Worm (Caenorhabditis elegans): ENCODE measurements around the gene ipla-1.

ipla-1 gene

ce11 chrII:4601256-4601655 is at the start of gene ipla-1:
Gene ipla-1 (minus strand): TSS chrII:4601356.
- TF ChIP-seq unc-62 (GFP tag; optimal IDR thresholded peaks at IDR 0.05) = no peak

- TF ChIP-seq unc-62 (GFP tag; optimal IDR thresholded peaks at IDR 0.05) = no peak
Measured at ce11 chrII:4650072-4650471, 48.9 kb upstream of the ipla-1 start.

- TF ChIP-seq unc-62 (GFP tag; optimal IDR thresholded peaks at IDR 0.05) = no peak
Measured at ce11 chrII:4648785-4649184, 47.6 kb upstream of the ipla-1 start, which contains the start of gene lgc-27. Gene lgc-27 (plus strand): TSS chrII:4649085.

- no peak for TF ChIP-seq unc-62 (GFP tag; optimal IDR thresholded peaks at IDR 0.05)
Measured at ce11 chrII:4640748-4641147, 39.6 kb upstream of the ipla-1 start.

- no peak for TF ChIP-seq unc-62 (GFP tag; optimal IDR thresholded peaks at IDR 0.05)
Measured at ce11 chrII:4638891-4639290, 37.7 kb upstream of the ipla-1 start.

- no peak for TF ChIP-seq unc-62 (GFP tag; optimal IDR thresholded peaks at IDR 0.05)
Measured at ce11 chrII:4638241-4638640, 37.1 kb upstream of the ipla-1 start, which contains the start of gene che-10. Gene che-10 (minus strand): TSS chrII:4638341.

- TF ChIP-seq unc-62 (GFP tag; optimal IDR thresholded peaks at IDR 0.05) = no peak
Measured at ce11 chrII:4631479-4631878, 30.3 kb upstream of the ipla-1 start.

- TF ChIP-seq unc-62 (GFP tag; optimal IDR thresholded peaks at IDR 0.05) = no peak
Measured at ce11 chrII:4626606-4627005, 25.4 kb upstream of the ipla-1 start, which contains the start of gene F35D11.1. Gene F35D11.1 (plus strand): TSS chrII:4626906.

ce11 chrII:4621650-4622049 is 20.5 kb upstream of the ipla-1 start, which contains the start of gene clec-139:
Gene clec-139 (minus strand): TSS chrII:4621750.
- TF ChIP-seq unc-62 (GFP tag; optimal IDR thresholded peaks at IDR 0.05) = no peak

ce11 chrII:4619700-4620099 is 18.5 kb upstream of the ipla-1 start, which contains the start of gene clec-138:
Gene clec-138 (minus strand): TSS chrII:4619800.
- no peak for TF ChIP-seq unc-62 (GFP tag; optimal IDR thresholded peaks at IDR 0.05)

- TF ChIP-seq unc-62 (GFP tag; optimal IDR thresholded peaks at IDR 0.05) = no peak
Measured at ce11 chrII:4617990-4618389, 16.8 kb upstream of the ipla-1 start, which contains the start of gene clec-137. Gene clec-137 (minus strand): TSS chrII:4618090.

ce11 chrII:4616443-4616842 is 15.3 kb upstream of the ipla-1 start, which contains the start of gene clec-136:
Gene clec-136 (minus strand): TSS chrII:4616543.
- TF ChIP-seq unc-62 (GFP tag; optimal IDR thresholded peaks at IDR 0.05) = no peak

- TF ChIP-seq unc-62 (GFP tag; optimal IDR thresholded peaks at IDR 0.05) = no peak
Measured at ce11 chrII:4612694-4613093, 11.5 kb upstream of the ipla-1 start, which contains the start of gene pqn-35. Gene pqn-35 (plus strand): TSS chrII:4612994.

- TF ChIP-seq unc-62 (GFP tag; optimal IDR thresholded peaks at IDR 0.05) = no peak
Measured at ce11 chrII:4608073-4608472, 6.9 kb upstream of the ipla-1 start, which contains the start of gene F35D11.3. Gene F35D11.3 (plus strand): TSS chrII:4608372.

- TF ChIP-seq unc-62 (GFP tag; optimal IDR thresholded peaks at IDR 0.05) = no peak
Measured at ce11 chrII:4606687-4607297, 5.6 kb upstream of the ipla-1 start.

- no peak for TF ChIP-seq unc-62 (GFP tag; optimal IDR thresholded peaks at IDR 0.05)
Measured at ce11 chrII:4604680-4605079, 3.5 kb upstream of the ipla-1 start.

- TF ChIP-seq unc-62 (GFP tag; optimal IDR thresholded peaks at IDR 0.05) = no peak
Measured at ce11 chrII:4604149-4604548, 3.0 kb upstream of the ipla-1 start.
